Worm (Caenorhabditis elegans): ENCODE data around the gene ZK177.1.

Gene ZK177.1

ce11 chrII:5518910-5519309 lies 9.0 kb upstream of the ZK177.1 start, which contains the start of gene ZK177.2:
TSS of gene ZK177.2 (plus strand) at chrII:5519210.
- no peak for TF ChIP-seq pqm-1 (tag; optimal IDR thresholded peaks at IDR 0.05)
- TF ChIP-seq pha-4 (GFP tag; IDR thresholded peaks at IDR 0.05): no peak
- TF ChIP-seq pha-4 (tag; optimal IDR thresholded peaks at IDR 0.05): no peak
- TF ChIP-seq mxl-3 (GFP tag; optimal IDR thresholded peaks at IDR 0.05): no peak
- no peak for TF ChIP-seq nhr-76 (tag; optimal IDR thresholded peaks at IDR 0.05)
- TF ChIP-seq dmd-8 (GFP tag; IDR thresholded peaks at IDR 0.05): no peak
- TF ChIP-seq F10B5.3 (tag; optimal IDR thresholded peaks at IDR 0.05): no peak
- TF ChIP-seq egl-43 (GFP tag; IDR thresholded peaks at IDR 0.05): no peak
- TF ChIP-seq F44E2.7 (GFP tag; IDR thresholded peaks at IDR 0.05): no peak
- no peak for TF ChIP-seq ctbp-1 (GFP tag; IDR thresholded peaks at IDR 0.05)
- TF ChIP-seq zag-1 (tag; optimal IDR thresholded peaks at IDR 0.05): no peak
- TF ChIP-seq ceh-20 (GFP tag; IDR thresholded peaks at IDR 0.05): no peak
- TF ChIP-seq nhr-11 (tag; optimal IDR thresholded peaks at IDR 0.05): no peak
- TF ChIP-seq set-16 (GFP tag; IDR thresholded peaks at IDR 0.05): no peak
- TF ChIP-seq arid-1 (GFP tag; conservative IDR thresholded peaks at IDR 0.05): no peak
- no peak for TF ChIP-seq rbr-2 (tag; optimal IDR thresholded peaks at IDR 0.05)
- no peak for TF ChIP-seq ZK546.5 (tag; optimal IDR thresholded peaks at IDR 0.05)
- no peak for TF ChIP-seq aha-1 (tag)
- TF ChIP-seq lin-38 (GFP tag; IDR thresholded peaks at IDR 0.05): no peak
- no peak for TF ChIP-seq zfp-2 (tag; optimal IDR thresholded peaks at IDR 0.05)

ce11 chrII:5521411-5521810 lies 6.5 kb upstream of the ZK177.1 start, which contains the start of gene ZK177.12:
TSS of gene ZK177.12 (plus strand) at chrII:5521711.
- TF ChIP-seq Y5F2A.4 (GFP tag; optimal IDR thresholded peaks at IDR 0.05) (no peak), hlh-11 (tag; optimal IDR thresholded peaks at IDR 0.05) (no peak), F37D6.2 (tag; optimal IDR thresholded peaks at IDR 0.05) (no peak), dve-1 (tag; optimal IDR thresholded peaks at IDR 0.05; ENCODE audit: insufficient read depth) (no peak), aha-1 (tag) (no peak), hif-1 (tag; optimal IDR thresholded peaks at IDR 0.05) (no peak), rbr-2 (tag; optimal IDR thresholded peaks at IDR 0.05) (no peak), pha-4 (GFP tag; IDR thresholded peaks at IDR 0.05) (no peak), pha-4 (tag; optimal IDR thresholded peaks at IDR 0.05) (no peak), F44E2.7 (GFP tag; IDR thresholded peaks at IDR 0.05) (no peak)

- no peak for TF ChIP-seq pqm-1 (tag; optimal IDR thresholded peaks at IDR 0.05)
- TF ChIP-seq daf-12 (tag; optimal IDR thresholded peaks at IDR 0.05): no peak
- no peak for TF ChIP-seq sdz-12 (GFP tag; optimal IDR thresholded peaks at IDR 0.05)
Observed at ce11 chrII:5522637-5523036, 5.3 kb upstream of the ZK177.1 start, which contains the start of gene ZK177.11. TSS of gene ZK177.11 (plus strand) at chrII:5522937.

- TF ChIP-seq ztf-7 (tag; optimal IDR thresholded peaks at IDR 0.05) (no peak), sdz-12 (GFP tag; optimal IDR thresholded peaks at IDR 0.05) (no peak), daf-8 (GFP tag; IDR thresholded peaks at IDR 0.05) (no peak), ceh-44 (GFP tag; IDR thresholded peaks at IDR 0.05) (no peak), zip-2 (tag; optimal IDR thresholded peaks at IDR 0.05) (no peak), snpc-1.2 (GFP tag; IDR thresholded peaks at IDR 0.05) (no peak), snpc-4 (tag; optimal IDR thresholded peaks at IDR 0.05) (no peak), jun-1 (tag; optimal IDR thresholded peaks at IDR 0.05) (no peak), nhr-6 (tag; optimal IDR thresholded peaks at IDR 0.05) (no peak), ama-1 (optimal IDR thresholded peaks at IDR 0.05) (no peak), pqm-1 (tag; optimal IDR thresholded peaks at IDR 0.05) (no peak), lin-13 (GFP tag; optimal IDR thresholded peaks at IDR 0.05) (no peak), lin-39 (tag; optimal IDR thresholded peaks at IDR 0.05) (no peak)
Observed at ce11 chrII:5525297-5525696, 2.6 kb upstream of the ZK177.1 start, which contains the start of gene tbx-35. TSS of gene tbx-35 (minus strand) at chrII:5525397.
